Worm (Caenorhabditis elegans): ENCODE data around the gene R13A5.15.

ce11 chrIII:7579324-7579723, 8.8 kb downstream of the R13A5.15 start, which contains the start of gene mfsd-6:
- no peak for TF ChIP-seq nhr-77 (tag; optimal IDR thresholded peaks at IDR 0.05)
- no peak for TF ChIP-seq elt-3 (tag; optimal IDR thresholded peaks at IDR 0.05)
- TF ChIP-seq unc-39 (tag; optimal IDR thresholded peaks at IDR 0.05), result no peak
- no peak for TF ChIP-seq egl-5 (tag; optimal IDR thresholded peaks at IDR 0.05)
- no peak for TF ChIP-seq lin-39 (tag; optimal IDR thresholded peaks at IDR 0.05)
- no peak for TF ChIP-seq ceh-9 (tag; optimal IDR thresholded peaks at IDR 0.05)
- no peak for TF ChIP-seq ztf-11 (tag; optimal IDR thresholded peaks at IDR 0.05)
- no peak for TF ChIP-seq fkh-2 (tag; optimal IDR thresholded peaks at IDR 0.05)
- no peak for TF ChIP-seq nhr-11 (tag; optimal IDR thresholded peaks at IDR 0.05)
